Worm (Caenorhabditis elegans) whole organism, late embryonic: ENCODE measurements around the gene ZC506.1.

ENCODE experiments used
- Y22D7AL.16 ChIP-seq: sonication (generic microtip); optimal IDR thresholded peaks from 2 replicates; lab custom pipeline; 2016; ENCODE audit warnings: missing genetic modification characterization, missing compliant biosample characterization
- ama-1 ChIP-seq: fragments of 150-350 bp; optimal IDR thresholded peaks from 2 replicates; lab custom pipeline; 2014
- ceh-19 ChIP-seq: fragments of 200-800 bp; sonication (Bioruptor generic); optimal IDR thresholded peaks from 2 replicates; lab custom pipeline; 2018; ENCODE audit warnings: mild to moderate bottlenecking, missing genetic modification characterization, missing compliant biosample characterization
- ceh-9 ChIP-seq: sonication (generic microtip); optimal IDR thresholded peaks from 2 replicates; lab custom pipeline; 2016; ENCODE audit warnings: mild to moderate bottlenecking, missing genetic modification characterization, inconsistent platforms, missing compliant biosample characterization
- eyg-1 ChIP-seq: sonication (generic microtip); optimal IDR thresholded peaks from 2 replicates; lab custom pipeline; 2016; ENCODE audit warnings: missing genotype, missing genetic modification characterization, missing compliant biosample characterization
- hlh-13 ChIP-seq: fragments of 200-800 bp; sonication (Bioruptor generic); optimal IDR thresholded peaks from 2 replicates; lab custom pipeline; 2018; ENCODE audit warnings: mild to moderate bottlenecking, missing genetic modification characterization, missing compliant biosample characterization
- odd-2 ChIP-seq: sonication (generic microtip); optimal IDR thresholded peaks from 2 replicates; lab custom pipeline; 2017; ENCODE audit warnings: antibody characterized with exemption, mild to moderate bottlenecking, missing genetic modification characterization, missing compliant biosample characterization
- pag-3 ChIP-seq: sonication (generic microtip); optimal IDR thresholded peaks from 2 replicates; lab custom pipeline; 2016; ENCODE audit warnings: missing compliant biosample characterization, missing genetic modification characterization, borderline replicate concordance
- pha-2 ChIP-seq: sonication (generic microtip); optimal IDR thresholded peaks from 2 replicates; lab custom pipeline; 2017; ENCODE audit warnings: mild to moderate bottlenecking, missing genetic modification characterization, missing compliant biosample characterization
- ref-2 ChIP-seq: sonication (generic microtip); optimal IDR thresholded peaks from 2 replicates; lab custom pipeline; 2016; ENCODE audit warnings: missing genetic modification characterization, missing compliant biosample characterization
- sox-4 ChIP-seq: sonication (generic microtip); optimal IDR thresholded peaks from 2 replicates; lab custom pipeline; 2017; ENCODE audit warnings: mild to moderate bottlenecking, missing genetic modification characterization, inconsistent platforms, missing compliant biosample characterization
- syd-9 ChIP-seq: sonication (generic microtip); optimal IDR thresholded peaks from 2 replicates; lab custom pipeline; 2016; ENCODE audit warnings: mild to moderate bottlenecking, missing genetic modification characterization, moderate library complexity, missing compliant biosample characterization
- tbx-2 ChIP-seq: sonication (generic microtip); optimal IDR thresholded peaks from 2 replicates; lab custom pipeline; 2016; ENCODE audit warnings: missing genetic modification characterization, missing compliant biosample characterization
- ttx-3 ChIP-seq: sonication (generic microtip); optimal IDR thresholded peaks from 2 replicates; lab custom pipeline; 2016; ENCODE audit warnings: missing genetic modification reagents, missing genetic modification characterization, missing compliant biosample characterization

DNA sequence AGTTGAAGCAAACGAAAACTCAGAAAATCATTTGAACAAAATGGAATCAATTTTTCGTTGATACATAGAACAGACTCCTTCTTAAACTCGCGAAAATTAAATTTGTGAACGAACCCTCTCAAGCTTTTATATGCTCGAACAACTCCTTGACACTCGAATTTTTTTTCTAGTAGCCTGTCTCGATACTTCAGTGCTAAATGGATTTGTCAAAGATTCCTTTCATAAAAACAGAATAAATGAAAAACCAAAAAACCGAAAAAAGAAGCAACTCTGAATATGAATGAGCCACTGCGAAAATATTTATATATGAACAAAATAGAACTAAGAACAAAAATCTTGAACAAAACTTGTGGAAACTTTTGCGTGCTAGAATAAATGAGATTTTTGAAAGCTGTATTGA is 51.2 kb downstream of the ZC506.1 start:
- TF ChIP-seq hlh-13 (GFP tag; lab: Kevin White, UChicago) (no peak), eyg-1 (no peak), ref-2 (no peak), ttx-3 (no peak), Y22D7AL.16 (tag; lab: Kevin White, UChicago) (no peak), tbx-2 (tag; lab: Kevin White, UChicago) (no peak), sox-4 (tag; lab: Kevin White, UChicago) (no peak), ama-1 (lab: Kevin White, UChicago) (no peak), ceh-9 (tag; lab: Kevin White, UChicago) (no peak), odd-2 (tag; lab: Kevin White, UChicago) (no peak), syd-9 (tag; lab: Kevin White, UChicago) (no peak), ceh-19 (GFP tag; lab: Kevin White, UChicago) (no peak), pag-3 (tag; lab: Kevin White, UChicago) (no peak), pha-2 (tag; lab: Kevin White, UChicago) (no peak)
